Fruit fly (Drosophila melanogaster): Measurements from ENCODE around the gene CG34427.

Gene CG34427

DNA sequence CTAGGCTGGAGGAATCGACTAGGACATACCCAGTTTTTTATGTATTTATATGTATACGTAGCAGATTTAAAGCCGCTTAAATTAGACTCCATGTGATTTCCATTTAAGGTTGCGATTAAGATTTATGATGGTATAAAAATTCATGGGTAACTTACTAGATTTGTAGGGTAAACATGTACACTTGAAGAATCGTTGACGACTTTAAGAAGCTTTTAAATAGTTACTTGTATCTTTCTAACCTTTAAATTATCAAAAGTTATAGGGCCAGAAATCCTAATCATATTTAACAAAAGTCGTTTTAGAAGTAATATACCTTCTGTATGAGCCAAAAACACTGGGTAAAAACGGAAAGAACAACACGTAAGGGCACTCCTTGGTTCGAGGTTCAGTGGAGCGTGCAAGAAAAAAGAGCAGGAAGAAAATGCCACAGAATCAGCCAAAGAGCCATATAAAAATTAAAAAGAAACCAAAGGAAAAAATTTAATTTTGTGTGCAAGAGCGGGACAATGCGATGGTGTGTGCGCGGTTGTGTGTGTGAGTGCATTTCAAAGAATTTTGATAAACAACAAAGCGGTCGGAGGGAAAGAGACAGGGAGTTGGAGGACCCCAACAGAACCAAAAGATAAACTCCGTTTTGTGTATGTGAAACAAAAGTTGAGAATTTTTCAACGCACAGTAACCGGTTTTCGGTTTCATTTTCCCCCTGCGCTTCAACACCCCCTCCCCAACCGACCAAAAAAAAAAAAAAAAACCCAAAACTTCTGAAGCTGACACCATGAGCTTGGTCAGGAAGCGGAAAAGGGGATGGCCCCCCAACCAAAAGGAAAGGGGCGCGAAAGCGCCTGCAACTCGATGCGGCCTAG, 35.2 kb downstream of the CG34427 start (continued):
- no peak for TF ChIP-seq CG6163 (GFP tag; IDR thresholded peaks at IDR 0.05)
- TF ChIP-seq fd85E (GFP tag; optimal IDR thresholded peaks at IDR 0.05), result no peak
- TF ChIP-seq salr (GFP tag; optimal IDR thresholded peaks at IDR 0.05), result peak; percentile 3 to 61
- TF ChIP-seq fd59A (GFP tag; optimal IDR thresholded peaks at IDR 0.05), result peak; percentile 54
- TF ChIP-seq vri (GFP tag; optimal IDR thresholded peaks at IDR 0.05), result peak; percentile 40
- TF ChIP-seq CG4318 (GFP tag; optimal IDR thresholded peaks at IDR 0.05), result peak; percentile 53
- TF ChIP-seq svp (GFP tag), result peak; percentile 92
- TF ChIP-seq Sox102F (GFP tag; optimal IDR thresholded peaks at IDR 0.05), result peak; percentile 71
- peak; percentile 62 for TF ChIP-seq CG6854 (GFP tag; optimal IDR thresholded peaks at IDR 0.05)
- TF ChIP-seq OdsH (GFP tag; optimal IDR thresholded peaks at IDR 0.05), result peak; percentile 66

DNA sequence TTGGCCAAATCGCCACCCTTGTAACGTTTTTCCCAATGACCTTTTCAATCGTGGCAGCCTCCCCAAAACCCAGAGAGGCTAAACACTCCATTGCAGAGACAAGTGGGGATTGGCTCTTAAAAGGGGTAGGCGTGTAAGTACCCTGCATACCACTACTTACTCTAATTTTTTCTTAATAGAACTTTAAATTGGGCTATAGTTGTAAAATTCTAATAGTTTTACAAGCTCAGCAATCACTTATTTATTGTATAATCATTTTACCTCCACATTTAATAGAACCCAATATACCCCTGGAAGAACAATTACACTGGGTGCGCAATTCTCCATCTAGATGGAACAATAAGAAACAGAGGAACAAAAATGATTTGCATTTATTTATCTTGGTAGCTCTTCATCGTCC, 37.2 kb downstream of the CG34427 start:
- TF ChIP-seq lz (GFP tag; optimal IDR thresholded peaks at IDR 0.05) (peak; percentile 59), Eip75B (GFP tag; optimal IDR thresholded peaks at IDR 0.05) (peak; percentile 59), CG10669 (GFP tag; optimal IDR thresholded peaks at IDR 0.05) (peak; percentile 59), CG9139 (GFP tag; optimal IDR thresholded peaks at IDR 0.05) (no peak), eg (GFP tag; IDR thresholded peaks at IDR 0.05) (0 out of 3 replicates have a peak, but pooled peaks have one; percentile 23), Lpt (GFP tag; optimal IDR thresholded peaks at IDR 0.05) (no peak), CG6808 (GFP tag; optimal IDR thresholded peaks at IDR 0.05) (peak; percentile 35), salr (GFP tag; optimal IDR thresholded peaks at IDR 0.05) (peak in 1 of 2 experiments; percentile 25), esn (GFP tag; optimal IDR thresholded peaks at IDR 0.05) (peak; percentile 68), CG11762 (GFP tag; optimal IDR thresholded peaks at IDR 0.05; ENCODE audit: insufficient read depth) (peak; percentile 22), acj6 (GFP tag; optimal IDR thresholded peaks at IDR 0.05) (peak; percentile 61), CG6792 (GFP tag; optimal IDR thresholded peaks at IDR 0.05) (peak; percentile 42), CG6276 (GFP tag; optimal IDR thresholded peaks at IDR 0.05) (no peak), pdm3 (GFP tag; optimal IDR thresholded peaks at IDR 0.05) (peak; percentile 55), fd59A (GFP tag; optimal IDR thresholded peaks at IDR 0.05) (peak; percentile 36), Hr38 (GFP tag; optimal IDR thresholded peaks at IDR 0.05) (no peak), Sox14 (GFP tag; optimal IDR thresholded peaks at IDR 0.05) (peak; percentile 57), fkh (GFP tag; optimal IDR thresholded peaks at IDR 0.05) (no peak), CG8319 (GFP tag; optimal IDR thresholded peaks at IDR 0.05) (peak; percentile 38), Sox102F (GFP tag; optimal IDR thresholded peaks at IDR 0.05) (peak; percentile 71), Ets21C (GFP tag; optimal IDR thresholded peaks at IDR 0.05) (peak; percentile 58), CG34406 (GFP tag; optimal IDR thresholded peaks at IDR 0.05) (peak; percentile 52), topi (GFP tag; optimal IDR thresholded peaks at IDR 0.05) (peak; percentile 68), Met (GFP tag; optimal IDR thresholded peaks at IDR 0.05) (peak; percentile 66), CG11294 (GFP tag; IDR thresholded peaks at IDR 0.05) (no peak), spab (GFP tag; optimal IDR thresholded peaks at IDR 0.05) (peak; percentile 35), Smox (GFP tag; optimal IDR thresholded peaks at IDR 0.05) (peak; percentile 56), svp (GFP tag) (peak; percentile 78), CG31627 (GFP tag; optimal IDR thresholded peaks at IDR 0.05) (peak; percentile 68), vri (GFP tag; optimal IDR thresholded peaks at IDR 0.05) (peak; percentile 18), CG3032 (tag; optimal IDR thresholded peaks at IDR 0.05) (peak; percentile 51), ss (GFP tag; optimal IDR thresholded peaks at IDR 0.05) (no peak), CG10631 (GFP tag; optimal IDR thresholded peaks at IDR 0.05) (peak; percentile 61), Gug (GFP tag; IDR thresholded peaks at IDR 0.05) (peak; percentile 24; the same call in 1 of the 2 replicates), Hr4 (GFP tag; optimal IDR thresholded peaks at IDR 0.05) (peak; percentile 26), Sox15 (GFP tag; optimal IDR thresholded peaks at IDR 0.05) (peak; percentile 29), dac (GFP tag; optimal IDR thresholded peaks at IDR 0.05) (no peak), Eip78C (GFP tag) (peak; percentile 66), Eip93F (GFP tag; optimal IDR thresholded peaks at IDR 0.05) (no peak), CG8632 (GFP tag; optimal IDR thresholded peaks at IDR 0.05) (peak; percentile 17), CG3919 (GFP tag; optimal IDR thresholded peaks at IDR 0.05) (peak; percentile 54), CG1621 (tag; optimal IDR thresholded peaks at IDR 0.05) (peak; percentile 5), net (GFP tag; optimal IDR thresholded peaks at IDR 0.05) (peak; percentile 12)
